Fruit fly (Drosophila melanogaster): ENCODE results near the gene caps.

DNA sequence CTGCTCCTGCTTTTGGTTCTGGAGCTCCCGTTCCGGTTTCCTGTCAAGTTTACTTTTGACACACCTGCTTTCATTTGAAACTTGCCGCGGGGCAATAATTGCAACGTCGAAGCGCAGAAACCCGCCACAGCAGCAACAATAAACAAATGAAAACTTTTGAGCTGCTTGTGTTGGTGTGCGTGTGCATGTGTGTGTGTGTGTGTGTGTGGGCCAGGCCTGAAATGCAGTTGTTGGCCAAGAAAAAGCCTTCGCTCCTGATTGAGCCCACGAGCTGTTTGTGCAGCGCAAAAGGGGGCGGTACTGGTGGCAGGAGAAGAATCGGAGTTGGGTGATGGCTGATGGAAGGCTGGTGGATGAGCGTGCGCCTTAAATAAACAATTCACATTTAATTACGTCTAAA is 32.3 kb upstream of the caps start:
- no peak for TF ChIP-seq CG8478 (optimal IDR thresholded peaks at IDR 0.05)
- no peak for TF ChIP-seq CTCF (optimal IDR thresholded peaks at IDR 0.05)

Data from S2 (cell line).